Worm (Caenorhabditis elegans) whole organism, L2 larva: ENCODE measurements around the gene col-75.

Experiments
- C34F6.9 ChIP-seq: fragments of 150-350 bp; optimal IDR thresholded peaks from 2 replicates; lab custom pipeline; 2014; ENCODE audit warnings: missing biosample characterization, missing genetic modification characterization
- F13H6.1 ChIP-seq: sonication (generic microtip); optimal IDR thresholded peaks from 2 replicates; lab custom pipeline; 2016; ENCODE audit warnings: missing genetic modification characterization, missing compliant biosample characterization
- Y55F3AM.14 ChIP-seq: fragments of 200-800 bp; sonication (Bioruptor generic); optimal IDR thresholded peaks from 2 replicates; lab custom pipeline; 2018; ENCODE audit warnings: mild to moderate bottlenecking, missing genetic modification characterization, missing compliant biosample characterization
- ZK546.5 ChIP-seq: sonication (generic microtip); optimal IDR thresholded peaks from 2 replicates; lab custom pipeline; 2017; ENCODE audit warnings: missing biosample characterization, missing genetic modification characterization
- alr-1 ChIP-seq: fragments of 150-350 bp; optimal IDR thresholded peaks from 2 replicates; lab custom pipeline; 2014; ENCODE audit warnings: missing biosample characterization, missing genetic modification characterization
- aly-2 ChIP-seq: fragments of 150-350 bp; optimal IDR thresholded peaks from 2 replicates; lab custom pipeline; 2014; ENCODE audit warnings: missing biosample characterization, missing genetic modification characterization
- ama-1 ChIP-seq: fragments of 150-350 bp; optimal IDR thresholded peaks from 2 replicates; lab custom pipeline; 2018; ENCODE audit warnings: inconsistent platforms
- ceh-16 ChIP-seq: fragments of 150-350 bp; optimal IDR thresholded peaks from 2 replicates; lab custom pipeline; 2014; ENCODE audit warnings: missing biosample characterization, missing genetic modification characterization
- ceh-82 ChIP-seq: fragments of 150-350 bp; optimal IDR thresholded peaks from 2 replicates; lab custom pipeline; 2014; ENCODE audit warnings: missing biosample characterization, missing genetic modification characterization
- crh-2 ChIP-seq: sonication (generic microtip); optimal IDR thresholded peaks from 2 replicates; lab custom pipeline; 2017; ENCODE audit warnings: missing biosample characterization, missing genetic modification characterization
- dmd-4 ChIP-seq: sonication (generic microtip); optimal IDR thresholded peaks from 2 replicates; lab custom pipeline; 2017; ENCODE audit warnings: missing biosample characterization, missing genetic modification characterization
- elt-3 ChIP-seq: sonication (generic microtip); optimal IDR thresholded peaks from 2 replicates; lab custom pipeline; 2017; ENCODE audit warnings: missing biosample characterization, missing genetic modification characterization
- fos-1 ChIP-seq: fragments of 150-350 bp; optimal IDR thresholded peaks from 2 replicates; lab custom pipeline; 2014; ENCODE audit warnings: missing biosample characterization, missing genetic modification characterization
- gmeb-1 ChIP-seq: fragments of 150-350 bp; optimal IDR thresholded peaks from 2 replicates; lab custom pipeline; 2014; ENCODE audit warnings: missing biosample characterization, missing genetic modification characterization
- lin-11 ChIP-seq: fragments of 150-350 bp; sonication (generic microtip); optimal IDR thresholded peaks from 2 replicates; lab custom pipeline; 2014; ENCODE audit warnings: missing biosample characterization, missing genetic modification characterization, inconsistent platforms, mixed read lengths
- lsy-2 ChIP-seq, 2 experiments: fragments of 150-350 bp in 1 of 2; sonication (generic microtip) in 1 of 2; optimal IDR thresholded peaks; 2 replicates each; lab custom pipeline; 2014 to 2017; ENCODE audit warnings: missing biosample characterization in 2 of 2, missing genetic modification characterization in 2 of 2
- mab-5 ChIP-seq: fragments of 150-350 bp; optimal IDR thresholded peaks from 2 replicates; lab custom pipeline; 2014; ENCODE audit warnings: missing biosample characterization, missing genetic modification characterization
- mdl-1 ChIP-seq, 2 experiments: fragments of 150-350 bp in 1 of 2; sonication (generic microtip) in 1 of 2; optimal IDR thresholded peaks; 2 replicates each; lab custom pipeline; 2017; ENCODE audit warnings: missing biosample characterization in 2 of 2, missing genetic modification characterization in 2 of 2
- nhr-10 ChIP-seq: sonication (generic microtip); optimal IDR thresholded peaks from 2 replicates; lab custom pipeline; 2017; ENCODE audit warnings: missing biosample characterization, missing genetic modification characterization
- nhr-11 ChIP-seq: fragments of 150-350 bp; optimal IDR thresholded peaks from 2 replicates; lab custom pipeline; 2014; ENCODE audit warnings: missing biosample characterization, missing genetic modification characterization
- nhr-12 ChIP-seq: fragments of 150-350 bp; optimal IDR thresholded peaks from 2 replicates; lab custom pipeline; 2014; ENCODE audit warnings: missing biosample characterization, missing genetic modification characterization
- nhr-129 ChIP-seq: fragments of 150-350 bp; optimal IDR thresholded peaks from 2 replicates; lab custom pipeline; 2014; ENCODE audit warnings: missing biosample characterization, missing genetic modification characterization
- nhr-21 ChIP-seq: fragments of 150-350 bp; optimal IDR thresholded peaks from 2 replicates; lab custom pipeline; 2014; ENCODE audit warnings: missing biosample characterization, missing genetic modification characterization
- nhr-23 ChIP-seq: fragments of 150-350 bp; optimal IDR thresholded peaks from 2 replicates; lab custom pipeline; 2014; ENCODE audit warnings: missing biosample characterization, missing genetic modification reagents, missing genetic modification characterization
- nhr-25 ChIP-seq: fragments of 150-350 bp; sonication (generic microtip); optimal IDR thresholded peaks from 3 replicates; lab custom pipeline; 2014; ENCODE audit warnings: missing biosample characterization, missing genetic modification characterization
- nhr-6 ChIP-seq: fragments of 150-350 bp; optimal IDR thresholded peaks from 2 replicates; lab custom pipeline; 2014; ENCODE audit warnings: missing biosample characterization, missing genetic modification characterization
- nhr-77 ChIP-seq: fragments of 150-350 bp; optimal IDR thresholded peaks from 2 replicates; lab custom pipeline; 2014; ENCODE audit warnings: missing biosample characterization, missing genetic modification characterization
- peb-1 ChIP-seq: fragments of 150-350 bp; optimal IDR thresholded peaks from 2 replicates; lab custom pipeline; 2014; ENCODE audit warnings: missing biosample characterization, missing genetic modification characterization
- sem-4 ChIP-seq: fragments of 150-350 bp; optimal IDR thresholded peaks from 2 replicates; lab custom pipeline; 2014; ENCODE audit warnings: missing biosample characterization, missing genetic modification reagents, missing genetic modification characterization
- skn-1 ChIP-seq: sonication (generic microtip); optimal IDR thresholded peaks from 2 replicates; lab custom pipeline; 2017; ENCODE audit warnings: missing biosample characterization, missing genetic modification characterization
- sma-3 ChIP-seq: sonication (generic microtip); optimal IDR thresholded peaks from 2 replicates; lab custom pipeline; 2016; ENCODE audit warnings: missing genetic modification reagents, missing genetic modification characterization, missing compliant biosample characterization
- sma-9 ChIP-seq, 2 experiments: fragments of 150-350 bp in 1 of 2; sonication (generic microtip) in 1 of 2; optimal IDR thresholded peaks; 2 replicates each; lab custom pipeline; 2014 to 2016; ENCODE audit warnings: missing genetic modification characterization in 2 of 2, mild to moderate bottlenecking in 1 of 2, missing biosample characterization in 1 of 2, missing compliant biosample characterization in 1 of 2, missing genetic modification reagents in 1 of 2, moderate library complexity in 1 of 2
- snpc-4 ChIP-seq: fragments of 150-350 bp; optimal IDR thresholded peaks from 2 replicates; lab custom pipeline; 2014; ENCODE audit warnings: missing biosample characterization, missing genetic modification characterization
- unc-39 ChIP-seq: fragments of 150-350 bp; optimal IDR thresholded peaks from 2 replicates; lab custom pipeline; 2014; ENCODE audit warnings: missing biosample characterization, missing genetic modification characterization
- unc-55 ChIP-seq: fragments of 150-350 bp; sonication (generic microtip); optimal IDR thresholded peaks from 3 replicates; lab custom pipeline; 2014; ENCODE audit warnings: missing biosample characterization, missing genetic modification reagents, missing genetic modification characterization
- unc-62 ChIP-seq: fragments of 150-350 bp; optimal IDR thresholded peaks from 2 replicates; lab custom pipeline; 2014; ENCODE audit warnings: missing biosample characterization, missing genetic modification reagents, missing genetic modification characterization
- zag-1 ChIP-seq: fragments of 150-350 bp; optimal IDR thresholded peaks from 2 replicates; lab custom pipeline; 2014; ENCODE audit warnings: missing biosample characterization, missing genetic modification characterization
- ztf-11 ChIP-seq: sonication (generic microtip); optimal IDR thresholded peaks from 2 replicates; lab custom pipeline; 2017; ENCODE audit warnings: missing biosample characterization, missing genetic modification characterization

col-75 gene

ce11 chrII:6394037-6394436, 32.1 kb upstream of the col-75 start:
- TF ChIP-seq unc-55 (GFP tag; lab: Kevin White, UChicago), result no peak
- TF ChIP-seq alr-1 (tag; lab: Kevin White, UChicago), result no peak
- no peak for TF ChIP-seq aly-2 (tag; lab: Kevin White, UChicago)
- TF ChIP-seq nhr-12 (tag; lab: Kevin White, UChicago), result no peak
- no peak for TF ChIP-seq sem-4 (tag; lab: Kevin White, UChicago)
- no peak for TF ChIP-seq nhr-25 (tag; lab: Kevin White, UChicago)
- TF ChIP-seq mab-5, result no peak
- no peak for TF ChIP-seq sma-3 (GFP tag; lab: Kevin White, UChicago)
- TF ChIP-seq dmd-4 (tag; lab: Kevin White, UChicago), result no peak
- TF ChIP-seq ama-1 (lab: Kevin White, UChicago), result no peak
- TF ChIP-seq elt-3, result no peak
- TF ChIP-seq nhr-23 (tag; lab: Kevin White, UChicago), result no peak
- TF ChIP-seq nhr-21, result no peak
- no peak for TF ChIP-seq ZK546.5 (tag; lab: Kevin White, UChicago)
- TF ChIP-seq lsy-2 (tag; optimal IDR thresholded peaks at IDR 0.05; lab: Kevin White, UChicago), result no peak
- TF ChIP-seq ztf-11 (tag; lab: Kevin White, UChicago), result no peak
- TF ChIP-seq Y55F3AM.14 (GFP tag; lab: Kevin White, UChicago), result no peak
- TF ChIP-seq nhr-11 (tag; lab: Kevin White, UChicago), result no peak

ce11 chrII:6398406-6398805, 27.7 kb upstream of the col-75 start, which contains the start of gene zig-10:
TSS of gene zig-10 (plus strand) at chrII:6398706.
- TF ChIP-seq unc-39 (tag; lab: Kevin White, UChicago), result no peak
- no peak for TF ChIP-seq nhr-25 (tag; lab: Kevin White, UChicago)
- no peak for TF ChIP-seq ztf-11 (tag; lab: Kevin White, UChicago)
- TF ChIP-seq nhr-11 (tag; lab: Kevin White, UChicago), result no peak
- TF ChIP-seq snpc-4, result no peak
- no peak for TF ChIP-seq mdl-1 (tag; optimal IDR thresholded peaks at IDR 0.05; lab: Kevin White, UChicago)
- no peak for TF ChIP-seq elt-3
- TF ChIP-seq nhr-21, result no peak
- TF ChIP-seq unc-62, result no peak
- TF ChIP-seq skn-1, result no peak
- no peak for TF ChIP-seq unc-55 (GFP tag; lab: Kevin White, UChicago)
- TF ChIP-seq ZK546.5 (tag; lab: Kevin White, UChicago), result no peak
- no peak for TF ChIP-seq peb-1 (tag; lab: Kevin White, UChicago)
- TF ChIP-seq crh-2, result no peak
- TF ChIP-seq nhr-10 (tag; lab: Kevin White, UChicago), result no peak
- TF ChIP-seq lsy-2 (tag; optimal IDR thresholded peaks at IDR 0.05; lab: Kevin White, UChicago), result no peak
- no peak for TF ChIP-seq aly-2 (tag; lab: Kevin White, UChicago)
- no peak for TF ChIP-seq gmeb-1 (tag; lab: Kevin White, UChicago)

- TF ChIP-seq gmeb-1 (tag; lab: Kevin White, UChicago), result no peak
- no peak for TF ChIP-seq lin-11 (tag; lab: Kevin White, UChicago)
- no peak for TF ChIP-seq nhr-129 (tag; lab: Kevin White, UChicago)
- no peak for TF ChIP-seq sma-3 (GFP tag; lab: Kevin White, UChicago)
- TF ChIP-seq nhr-77, result no peak
- TF ChIP-seq ceh-82, result no peak
- no peak for TF ChIP-seq C34F6.9
- no peak for TF ChIP-seq nhr-10 (tag; lab: Kevin White, UChicago)
- no peak for TF ChIP-seq peb-1 (tag; lab: Kevin White, UChicago)
- no peak for TF ChIP-seq skn-1
- no peak for TF ChIP-seq F13H6.1
- no peak for TF ChIP-seq alr-1 (tag; lab: Kevin White, UChicago)
- no peak for TF ChIP-seq nhr-21
- no peak for TF ChIP-seq fos-1 (tag; lab: Kevin White, UChicago)
- TF ChIP-seq nhr-11 (tag; lab: Kevin White, UChicago), result no peak
- no peak for TF ChIP-seq unc-39 (tag; lab: Kevin White, UChicago)
- TF ChIP-seq nhr-6 (tag; lab: Kevin White, UChicago), result no peak
- TF ChIP-seq sma-9 (GFP tag; optimal IDR thresholded peaks at IDR 0.05; lab: Kevin White, UChicago), result no peak
- no peak for TF ChIP-seq sma-9 (tag; optimal IDR thresholded peaks at IDR 0.05; lab: Kevin White, UChicago)
- no peak for TF ChIP-seq mab-5
- TF ChIP-seq unc-62, result no peak
Observed at ce11 chrII:6401649-6402048, 24.4 kb upstream of the col-75 start, which contains the start of gene btb-2. TSS of gene btb-2 (plus strand) at chrII:6401949.

DNA sequence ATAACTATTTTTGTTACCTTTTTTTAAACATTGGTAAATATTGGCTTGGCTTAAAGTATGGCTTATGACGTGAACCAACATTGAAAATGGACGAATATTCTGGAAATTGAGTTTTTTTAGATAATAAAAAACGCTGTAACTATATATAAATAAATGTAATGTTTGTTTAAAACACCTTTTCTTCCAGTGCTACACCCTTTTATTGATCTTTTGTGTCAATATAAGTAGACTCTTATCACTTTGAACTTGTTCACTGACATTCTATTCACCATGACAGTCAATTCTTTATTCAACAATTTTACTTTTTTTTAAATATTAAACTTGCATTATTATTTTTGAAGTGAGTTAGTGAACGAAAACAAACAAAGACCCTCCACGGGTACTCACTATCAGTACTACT, 22.9 kb upstream of the col-75 start, which contains the start of gene T25D10.1:
Gene T25D10.1, plus strand, starts transcription at position 169 of the 400 bp plus-strand sequence.
- TF ChIP-seq nhr-25 (tag; lab: Kevin White, UChicago), result no peak
- TF ChIP-seq ceh-82, result no peak
- no peak for TF ChIP-seq peb-1 (tag; lab: Kevin White, UChicago)
- no peak for TF ChIP-seq ceh-16
- no peak for TF ChIP-seq fos-1 (tag; lab: Kevin White, UChicago)
- no peak for TF ChIP-seq nhr-77
- TF ChIP-seq skn-1, result no peak
- no peak for TF ChIP-seq zag-1
- TF ChIP-seq alr-1 (tag; lab: Kevin White, UChicago), result no peak
- TF ChIP-seq lin-11 (tag; lab: Kevin White, UChicago), result no peak
- no peak for TF ChIP-seq ZK546.5 (tag; lab: Kevin White, UChicago)
- TF ChIP-seq gmeb-1 (tag; lab: Kevin White, UChicago), result no peak
